Fruit fly (Drosophila melanogaster): ENCODE results near the gene Dbp21E2.

Dbp21E2 gene

dm6 chr2L:826388-826787 is 15.0 kb downstream of the Dbp21E2 start:
- TF ChIP-seq CG8319 (GFP tag; optimal IDR thresholded peaks at IDR 0.05) (no peak), CG4318 (GFP tag; optimal IDR thresholded peaks at IDR 0.05) (no peak), CG11902 (GFP tag; optimal IDR thresholded peaks at IDR 0.05) (no peak), CG3919 (GFP tag; optimal IDR thresholded peaks at IDR 0.05) (no peak), CG6808 (GFP tag; optimal IDR thresholded peaks at IDR 0.05) (no peak), Hr38 (GFP tag; optimal IDR thresholded peaks at IDR 0.05) (no peak), dsx (GFP tag; optimal IDR thresholded peaks at IDR 0.05; ENCODE audit: poor library complexity, severe bottlenecking) (no peak), Eip75B (GFP tag; optimal IDR thresholded peaks at IDR 0.05) (no peak), CG6276 (GFP tag; optimal IDR thresholded peaks at IDR 0.05) (no peak), CG6854 (GFP tag; optimal IDR thresholded peaks at IDR 0.05) (no peak), Ets96B (tag; optimal IDR thresholded peaks at IDR 0.05) (no peak), vri (GFP tag; optimal IDR thresholded peaks at IDR 0.05) (no peak), topi (GFP tag; optimal IDR thresholded peaks at IDR 0.05) (no peak), pdm3 (GFP tag; optimal IDR thresholded peaks at IDR 0.05) (no peak)

- no peak for TF ChIP-seq CG16779 (tag; optimal IDR thresholded peaks at IDR 0.05)
- peak; percentile 92 for TF ChIP-seq svp (GFP tag)
- TF ChIP-seq Eip75B (GFP tag; optimal IDR thresholded peaks at IDR 0.05), result no peak
Observed at dm6 chr2L:827049-827448, 15.7 kb downstream of the Dbp21E2 start.

dm6 chr2L:827516-828362 is 16.4 kb downstream of the Dbp21E2 start:
- TF ChIP-seq Eip75B (GFP tag; optimal IDR thresholded peaks at IDR 0.05) (no peak), CG8632 (GFP tag; optimal IDR thresholded peaks at IDR 0.05) (no peak), Smox (GFP tag; optimal IDR thresholded peaks at IDR 0.05) (no peak), Sox102F (GFP tag; optimal IDR thresholded peaks at IDR 0.05) (no peak), ss (GFP tag; optimal IDR thresholded peaks at IDR 0.05) (no peak), CG8319 (GFP tag; optimal IDR thresholded peaks at IDR 0.05) (no peak), CG6792 (GFP tag; optimal IDR thresholded peaks at IDR 0.05) (peak; percentile 42), Sox14 (GFP tag; optimal IDR thresholded peaks at IDR 0.05) (peak; percentile 55), CG15336 (GFP tag; IDR thresholded peaks at IDR 0.05) (peak; percentile 60), CG11762 (GFP tag; optimal IDR thresholded peaks at IDR 0.05; ENCODE audit: insufficient read depth) (no peak), salr (GFP tag; optimal IDR thresholded peaks at IDR 0.05) (no peak), CG6276 (GFP tag; optimal IDR thresholded peaks at IDR 0.05) (no peak), CG6163 (GFP tag; IDR thresholded peaks at IDR 0.05) (no peak), lz (GFP tag; optimal IDR thresholded peaks at IDR 0.05) (peak; percentile 14), Hr38 (GFP tag; optimal IDR thresholded peaks at IDR 0.05) (no peak), cyc (GFP tag; optimal IDR thresholded peaks at IDR 0.05) (no peak), Ets96B (tag; optimal IDR thresholded peaks at IDR 0.05) (no peak), fd59A (GFP tag; optimal IDR thresholded peaks at IDR 0.05) (no peak), eg (GFP tag; IDR thresholded peaks at IDR 0.05) (no peak), CG31627 (GFP tag; optimal IDR thresholded peaks at IDR 0.05) (peak; percentile 49), Eip93F (GFP tag; optimal IDR thresholded peaks at IDR 0.05) (no peak), dac (GFP tag; optimal IDR thresholded peaks at IDR 0.05) (peak; percentile 32), CG10631 (GFP tag; optimal IDR thresholded peaks at IDR 0.05) (no peak), vri (GFP tag; optimal IDR thresholded peaks at IDR 0.05) (peak; percentile 93), Met (GFP tag; optimal IDR thresholded peaks at IDR 0.05) (no peak), CG6808 (GFP tag; optimal IDR thresholded peaks at IDR 0.05) (no peak), CG1621 (tag; optimal IDR thresholded peaks at IDR 0.05) (no peak), achi (GFP tag; optimal IDR thresholded peaks at IDR 0.05) (no peak), Hr39 (GFP tag; optimal IDR thresholded peaks at IDR 0.05) (no peak), Eip78C (GFP tag) (peak; percentile 73), svp (GFP tag) (peak; percentile 81), CG32006 (GFP tag; optimal IDR thresholded peaks at IDR 0.05) (no peak), CG3919 (GFP tag; optimal IDR thresholded peaks at IDR 0.05) (no peak), CG9139 (GFP tag; optimal IDR thresholded peaks at IDR 0.05) (no peak), fd85E (GFP tag; optimal IDR thresholded peaks at IDR 0.05) (no peak), topi (GFP tag; optimal IDR thresholded peaks at IDR 0.05) (no peak), OdsH (GFP tag; optimal IDR thresholded peaks at IDR 0.05) (no peak), CG10669 (GFP tag; optimal IDR thresholded peaks at IDR 0.05) (no peak), Ets21C (GFP tag; optimal IDR thresholded peaks at IDR 0.05) (peak; percentile 24), Sox15 (GFP tag; optimal IDR thresholded peaks at IDR 0.05) (no peak)
